Worm (Caenorhabditis elegans): ENCODE measurements around the gene ant-1.3.
A peak's percentile ranks its signal among the peaks of the same experiment; 100 is the strongest.

The ant-1.3 gene

DNA sequence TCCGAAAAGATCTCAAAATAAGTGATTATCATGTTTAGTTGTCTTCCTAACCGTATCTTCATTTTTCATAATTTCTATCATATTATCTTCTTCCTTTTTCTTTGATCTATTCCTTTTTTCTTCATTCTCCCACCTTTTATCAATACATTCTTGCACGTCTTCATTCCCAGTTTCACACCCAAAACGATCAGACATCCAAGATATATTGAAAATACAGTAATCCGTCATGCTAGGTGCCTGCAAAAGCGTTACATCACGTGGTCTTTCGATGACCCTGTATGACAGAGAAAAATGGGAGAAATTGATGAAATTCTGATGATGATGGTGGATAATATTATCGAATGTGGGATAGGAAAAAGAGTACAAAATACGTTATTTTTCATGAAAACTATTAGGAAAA lies 36.7 kb downstream of the ant-1.3 start (continued):
- TF ChIP-seq hlh-17 (GFP tag; optimal IDR thresholded peaks at IDR 0.05; ENCODE audit: borderline replicate concordance) (no peak), jun-1 (tag; optimal IDR thresholded peaks at IDR 0.05) (no peak), efl-3 (GFP tag; optimal IDR thresholded peaks at IDR 0.05) (peak; percentile 32), ces-1 (GFP tag; optimal IDR thresholded peaks at IDR 0.05) (no peak), fos-1 (tag; optimal IDR thresholded peaks at IDR 0.05) (no peak), lsy-2 (tag; optimal IDR thresholded peaks at IDR 0.05) (peak; percentile 69 to 82), mep-1 (tag; optimal IDR thresholded peaks at IDR 0.05) (peak; percentile 43), dpl-1 (GFP tag; optimal IDR thresholded peaks at IDR 0.05) (peak in 1 of 3 experiments; percentile 21), nhr-77 (tag; optimal IDR thresholded peaks at IDR 0.05) (no peak), pax-3 (tag; optimal IDR thresholded peaks at IDR 0.05) (no peak), dsc-1 (tag; optimal IDR thresholded peaks at IDR 0.05) (no peak)

- TF ChIP-seq C04F5.9 (tag; optimal IDR thresholded peaks at IDR 0.05) (no peak), pag-3 (tag; optimal IDR thresholded peaks at IDR 0.05; ENCODE audit: borderline replicate concordance, insufficient read depth) (no peak), nhr-71 (tag; optimal IDR thresholded peaks at IDR 0.05) (peak; percentile 88), dsc-1 (tag; optimal IDR thresholded peaks at IDR 0.05) (no peak), efl-3 (GFP tag; optimal IDR thresholded peaks at IDR 0.05) (no peak), nhr-11 (tag; optimal IDR thresholded peaks at IDR 0.05) (no peak), ceh-90 (tag; optimal IDR thresholded peaks at IDR 0.05) (no peak), mef-2 (tag; optimal IDR thresholded peaks at IDR 0.05) (no peak), nhr-19 (GFP tag; conservative IDR thresholded peaks at IDR 0.05) (peak; percentile 62), ama-1 (optimal IDR thresholded peaks at IDR 0.05) (no peak), pqm-1 (tag; optimal IDR thresholded peaks at IDR 0.05) (no peak), fkh-10 (GFP tag; optimal IDR thresholded peaks at IDR 0.05) (no peak), skn-1 (tag; optimal IDR thresholded peaks at IDR 0.05) (peak; percentile 61), ceh-82 (tag; optimal IDR thresholded peaks at IDR 0.05) (no peak), nhr-76 (tag; optimal IDR thresholded peaks at IDR 0.05) (no peak), alr-1 (tag; optimal IDR thresholded peaks at IDR 0.05; ENCODE audit: borderline replicate concordance) (no peak), hlh-4 (tag; optimal IDR thresholded peaks at IDR 0.05) (no peak), jun-1 (tag; optimal IDR thresholded peaks at IDR 0.05) (peak; percentile 10), lir-3 (tag; optimal IDR thresholded peaks at IDR 0.05; ENCODE audit: poor library complexity) (peak; percentile 29), aly-2 (tag; optimal IDR thresholded peaks at IDR 0.05) (no peak), zip-4 (GFP tag; optimal IDR thresholded peaks at IDR 0.05) (no peak), sox-4 (tag; optimal IDR thresholded peaks at IDR 0.05) (no peak), unc-62 (GFP tag; optimal IDR thresholded peaks at IDR 0.05) (no peak), nhr-12 (tag; optimal IDR thresholded peaks at IDR 0.05) (no peak), ztf-4 (tag; optimal IDR thresholded peaks at IDR 0.05) (peak; percentile 45), snpc-4 (tag; optimal IDR thresholded peaks at IDR 0.05) (no peak), nhr-90 (tag; optimal IDR thresholded peaks at IDR 0.05; ENCODE audit: poor library complexity) (peak; percentile 70), zag-1 (tag; optimal IDR thresholded peaks at IDR 0.05) (no peak), hpl-2 (GFP tag; optimal IDR thresholded peaks at IDR 0.05) (peak; percentile 58), fkh-4 (tag; optimal IDR thresholded peaks at IDR 0.05; ENCODE audit: borderline replicate concordance) (no peak), ceh-8 (GFP tag; optimal IDR thresholded peaks at IDR 0.05) (no peak), lin-39 (tag; optimal IDR thresholded peaks at IDR 0.05) (no peak), dpl-1 (GFP tag; optimal IDR thresholded peaks at IDR 0.05) (peak in 2 of 3 experiments; percentile 14 to 39), lin-13 (GFP tag; optimal IDR thresholded peaks at IDR 0.05) (peak; percentile 11), isw-1 (GFP tag; IDR thresholded peaks at IDR 0.05) (no peak; the same call in 1 of the 2 replicates), aha-1 (tag; optimal IDR thresholded peaks at IDR 0.05) (no peak), lin-14 (GFP tag; optimal IDR thresholded peaks at IDR 0.05) (peak; percentile 89), lsy-2 (tag; optimal IDR thresholded peaks at IDR 0.05) (peak; percentile 53 to 64), fkh-8 (tag; optimal IDR thresholded peaks at IDR 0.05) (no peak), xbp-1 (tag; optimal IDR thresholded peaks at IDR 0.05) (peak; percentile 51), lin-35 (GFP tag; optimal IDR thresholded peaks at IDR 0.05) (peak in 1 of 2 experiments; percentile 69), snu-23 (GFP tag; optimal IDR thresholded peaks at IDR 0.05) (peak; percentile 83), nhr-20 (tag; optimal IDR thresholded peaks at IDR 0.05) (peak; percentile 97), egl-13 (tag; optimal IDR thresholded peaks at IDR 0.05) (no peak)
Observed at ce11 chrIV:9671001-9671652, 38.0 kb downstream of the ant-1.3 start.
